Worm (Caenorhabditis elegans) whole organism, L2 larva: ENCODE data around the gene C16B8.4.
A peak's percentile ranks its signal among the peaks of the same experiment; 100 is the strongest.

Experiments
- C34F6.9 ChIP-seq: fragments of 150-350 bp; optimal IDR thresholded peaks from 2 replicates; lab custom pipeline; 2014; ENCODE audit warnings: missing biosample characterization, missing genetic modification characterization
- F13H6.1 ChIP-seq: sonication (generic microtip); optimal IDR thresholded peaks from 2 replicates; lab custom pipeline; 2016; ENCODE audit warnings: missing genetic modification characterization, missing compliant biosample characterization
- R02D3.7 ChIP-seq: fragments of 150-350 bp; optimal IDR thresholded peaks from 2 replicates; lab custom pipeline; 2014; ENCODE audit warnings: missing biosample characterization, missing genetic modification characterization
- Y55F3AM.14 ChIP-seq: fragments of 200-800 bp; sonication (Bioruptor generic); optimal IDR thresholded peaks from 2 replicates; lab custom pipeline; 2018; ENCODE audit warnings: mild to moderate bottlenecking, missing genetic modification characterization, missing compliant biosample characterization
- alr-1 ChIP-seq: fragments of 150-350 bp; optimal IDR thresholded peaks from 2 replicates; lab custom pipeline; 2014; ENCODE audit warnings: missing biosample characterization, missing genetic modification characterization
- aly-2 ChIP-seq: fragments of 150-350 bp; optimal IDR thresholded peaks from 2 replicates; lab custom pipeline; 2014; ENCODE audit warnings: missing biosample characterization, missing genetic modification characterization
- ceh-16 ChIP-seq: fragments of 150-350 bp; optimal IDR thresholded peaks from 2 replicates; lab custom pipeline; 2014; ENCODE audit warnings: missing biosample characterization, missing genetic modification characterization
- ceh-82 ChIP-seq: fragments of 150-350 bp; optimal IDR thresholded peaks from 2 replicates; lab custom pipeline; 2014; ENCODE audit warnings: missing biosample characterization, missing genetic modification characterization
- crh-2 ChIP-seq: sonication (generic microtip); optimal IDR thresholded peaks from 2 replicates; lab custom pipeline; 2017; ENCODE audit warnings: missing biosample characterization, missing genetic modification characterization
- dmd-4 ChIP-seq: sonication (generic microtip); optimal IDR thresholded peaks from 2 replicates; lab custom pipeline; 2017; ENCODE audit warnings: missing biosample characterization, missing genetic modification characterization
- egl-27 ChIP-seq: sonication (generic microtip); optimal IDR thresholded peaks from 3 replicates; lab custom pipeline; 2017; ENCODE audit warnings: missing biosample characterization, missing genetic modification reagents, missing genetic modification characterization
- elt-3 ChIP-seq: sonication (generic microtip); optimal IDR thresholded peaks from 2 replicates; lab custom pipeline; 2017; ENCODE audit warnings: missing biosample characterization, missing genetic modification characterization
- fos-1 ChIP-seq: fragments of 150-350 bp; optimal IDR thresholded peaks from 2 replicates; lab custom pipeline; 2014; ENCODE audit warnings: missing biosample characterization, missing genetic modification characterization
- gmeb-1 ChIP-seq: fragments of 150-350 bp; optimal IDR thresholded peaks from 2 replicates; lab custom pipeline; 2014; ENCODE audit warnings: missing biosample characterization, missing genetic modification characterization
- lin-11 ChIP-seq: fragments of 150-350 bp; sonication (generic microtip); optimal IDR thresholded peaks from 2 replicates; lab custom pipeline; 2014; ENCODE audit warnings: missing biosample characterization, missing genetic modification characterization, inconsistent platforms, mixed read lengths
- lin-39 ChIP-seq: fragments of 150-350 bp; optimal IDR thresholded peaks from 2 replicates; lab custom pipeline; 2014; ENCODE audit warnings: missing biosample characterization, missing genetic modification reagents, missing genetic modification characterization
- lsy-2 ChIP-seq, 2 experiments: fragments of 150-350 bp in 1 of 2; sonication (generic microtip) in 1 of 2; optimal IDR thresholded peaks; 2 replicates each; lab custom pipeline; 2014 to 2017; ENCODE audit warnings: missing biosample characterization in 2 of 2, missing genetic modification characterization in 2 of 2
- mab-5 ChIP-seq: fragments of 150-350 bp; optimal IDR thresholded peaks from 2 replicates; lab custom pipeline; 2014; ENCODE audit warnings: missing biosample characterization, missing genetic modification characterization
- mdl-1 ChIP-seq, 2 experiments: fragments of 150-350 bp in 1 of 2; sonication (generic microtip) in 1 of 2; optimal IDR thresholded peaks; 2 replicates each; lab custom pipeline; 2017; ENCODE audit warnings: missing biosample characterization in 2 of 2, missing genetic modification characterization in 2 of 2
- nhr-11 ChIP-seq: fragments of 150-350 bp; optimal IDR thresholded peaks from 2 replicates; lab custom pipeline; 2014; ENCODE audit warnings: missing biosample characterization, missing genetic modification characterization
- nhr-12 ChIP-seq: fragments of 150-350 bp; optimal IDR thresholded peaks from 2 replicates; lab custom pipeline; 2014; ENCODE audit warnings: missing biosample characterization, missing genetic modification characterization
- nhr-129 ChIP-seq: fragments of 150-350 bp; optimal IDR thresholded peaks from 2 replicates; lab custom pipeline; 2014; ENCODE audit warnings: missing biosample characterization, missing genetic modification characterization
- nhr-237 ChIP-seq: fragments of 150-350 bp; optimal IDR thresholded peaks from 2 replicates; lab custom pipeline; 2014; ENCODE audit warnings: missing biosample characterization, missing genetic modification characterization
- nhr-25 ChIP-seq: fragments of 150-350 bp; sonication (generic microtip); optimal IDR thresholded peaks from 3 replicates; lab custom pipeline; 2014; ENCODE audit warnings: missing biosample characterization, missing genetic modification characterization
- nhr-77 ChIP-seq: fragments of 150-350 bp; optimal IDR thresholded peaks from 2 replicates; lab custom pipeline; 2014; ENCODE audit warnings: missing biosample characterization, missing genetic modification characterization
- peb-1 ChIP-seq: fragments of 150-350 bp; optimal IDR thresholded peaks from 2 replicates; lab custom pipeline; 2014; ENCODE audit warnings: missing biosample characterization, missing genetic modification characterization
- sem-4 ChIP-seq: fragments of 150-350 bp; optimal IDR thresholded peaks from 2 replicates; lab custom pipeline; 2014; ENCODE audit warnings: missing biosample characterization, missing genetic modification reagents, missing genetic modification characterization
- skn-1 ChIP-seq: sonication (generic microtip); optimal IDR thresholded peaks from 2 replicates; lab custom pipeline; 2017; ENCODE audit warnings: missing biosample characterization, missing genetic modification characterization
- sma-9 ChIP-seq, 2 experiments: fragments of 150-350 bp in 1 of 2; sonication (generic microtip) in 1 of 2; optimal IDR thresholded peaks; 2 replicates each; lab custom pipeline; 2014 to 2016; ENCODE audit warnings: missing genetic modification characterization in 2 of 2, mild to moderate bottlenecking in 1 of 2, missing biosample characterization in 1 of 2, missing compliant biosample characterization in 1 of 2, missing genetic modification reagents in 1 of 2, moderate library complexity in 1 of 2
- snpc-4 ChIP-seq: fragments of 150-350 bp; optimal IDR thresholded peaks from 2 replicates; lab custom pipeline; 2014; ENCODE audit warnings: missing biosample characterization, missing genetic modification characterization
- unc-39 ChIP-seq: fragments of 150-350 bp; optimal IDR thresholded peaks from 2 replicates; lab custom pipeline; 2014; ENCODE audit warnings: missing biosample characterization, missing genetic modification characterization
- unc-55 ChIP-seq: fragments of 150-350 bp; sonication (generic microtip); optimal IDR thresholded peaks from 3 replicates; lab custom pipeline; 2014; ENCODE audit warnings: missing biosample characterization, missing genetic modification reagents, missing genetic modification characterization
- unc-62 ChIP-seq: fragments of 150-350 bp; optimal IDR thresholded peaks from 2 replicates; lab custom pipeline; 2014; ENCODE audit warnings: missing biosample characterization, missing genetic modification reagents, missing genetic modification characterization
- zag-1 ChIP-seq: fragments of 150-350 bp; optimal IDR thresholded peaks from 2 replicates; lab custom pipeline; 2014; ENCODE audit warnings: missing biosample characterization, missing genetic modification characterization
- ztf-1 ChIP-seq: fragments of 200-800 bp; sonication (Bioruptor generic); conservative IDR thresholded peaks from 2 replicates; pipeline ENCODE4 v1.3.6; 2022; ENCODE audit warnings: missing genetic modification characterization, missing compliant biosample characterization
- ztf-11 ChIP-seq: sonication (generic microtip); optimal IDR thresholded peaks from 2 replicates; lab custom pipeline; 2017; ENCODE audit warnings: missing biosample characterization, missing genetic modification characterization
- ztf-4 ChIP-seq: fragments of 150-350 bp; optimal IDR thresholded peaks from 2 replicates; lab custom pipeline; 2014; ENCODE audit warnings: missing biosample characterization, missing genetic modification characterization

Gene C16B8.4

ce11 chrX:3952737-3953136, 20.7 kb downstream of the C16B8.4 start:
- no peak for TF ChIP-seq lsy-2 (tag; optimal IDR thresholded peaks at IDR 0.05; lab: Kevin White, UChicago)
- no peak for TF ChIP-seq ztf-1 (GFP tag; lab: Robert Waterston, UW)
- TF ChIP-seq nhr-77 (tag; lab: Kevin White, UChicago) = no peak
- TF ChIP-seq nhr-237 (tag; lab: Kevin White, UChicago) = no peak
- TF ChIP-seq peb-1 (tag; lab: Kevin White, UChicago) = no peak
- TF ChIP-seq fos-1 (tag; lab: Kevin White, UChicago) = no peak
- TF ChIP-seq aly-2 (tag; lab: Kevin White, UChicago) = no peak
- no peak for TF ChIP-seq unc-39

ce11 chrX:3949763-3950162, 23.7 kb downstream of the C16B8.4 start:
- TF ChIP-seq nhr-129 (tag; lab: Kevin White, UChicago) = no peak
- TF ChIP-seq C34F6.9 (tag; lab: Kevin White, UChicago) = no peak
- no peak for TF ChIP-seq ceh-16 (tag; lab: Kevin White, UChicago)
- TF ChIP-seq aly-2 (tag; lab: Kevin White, UChicago) = no peak
- no peak for TF ChIP-seq nhr-12 (tag; lab: Kevin White, UChicago)
- TF ChIP-seq dmd-4 = no peak
- no peak for TF ChIP-seq gmeb-1 (tag; lab: Kevin White, UChicago)
- TF ChIP-seq nhr-25 (tag; lab: Kevin White, UChicago) = no peak
- TF ChIP-seq unc-39 = no peak
- no peak for TF ChIP-seq R02D3.7 (tag; lab: Kevin White, UChicago)
- no peak for TF ChIP-seq egl-27 (tag; lab: Kevin White, UChicago)
- TF ChIP-seq Y55F3AM.14 (GFP tag; lab: Kevin White, UChicago) = no peak
- TF ChIP-seq alr-1 (tag; lab: Kevin White, UChicago) = no peak
- no peak for TF ChIP-seq ztf-4 (tag; lab: Kevin White, UChicago)
- no peak for TF ChIP-seq skn-1 (tag; lab: Kevin White, UChicago)
- TF ChIP-seq, all 48 proteins: peak for 0

ce11 chrX:3949026-3949425, 24.4 kb downstream of the C16B8.4 start:
- TF ChIP-seq fos-1 (tag; lab: Kevin White, UChicago) (peak; percentile 49), ztf-11 (tag; lab: Kevin White, UChicago) (no peak)

- no peak for TF ChIP-seq skn-1 (tag; lab: Kevin White, UChicago)
- no peak for TF ChIP-seq unc-62 (GFP tag; lab: Kevin White, UChicago)
- TF ChIP-seq C34F6.9 (tag; lab: Kevin White, UChicago) = peak; percentile 43
- no peak for TF ChIP-seq ceh-16 (tag; lab: Kevin White, UChicago)
- no peak for TF ChIP-seq ceh-82 (tag; lab: Kevin White, UChicago)
- no peak for TF ChIP-seq dmd-4
- TF ChIP-seq ztf-11 (tag; lab: Kevin White, UChicago) = no peak
- TF ChIP-seq nhr-11 = no peak
- peak; percentile 70 for TF ChIP-seq nhr-129 (tag; lab: Kevin White, UChicago)
- peak; percentile 32 for TF ChIP-seq zag-1 (tag; lab: Kevin White, UChicago)
- TF ChIP-seq snpc-4 (tag; lab: Kevin White, UChicago) = no peak
- TF ChIP-seq F13H6.1 (tag; lab: Kevin White, UChicago) = peak; percentile 75
- peak; percentile 35 for TF ChIP-seq lin-11 (tag; lab: Kevin White, UChicago)
- peak; percentile 47 for TF ChIP-seq sma-9 (GFP tag; optimal IDR thresholded peaks at IDR 0.05; lab: Kevin White, UChicago)
- TF ChIP-seq sma-9 (tag; optimal IDR thresholded peaks at IDR 0.05; lab: Kevin White, UChicago) = no peak
- TF ChIP-seq mab-5 (tag; lab: Kevin White, UChicago) = peak; percentile 29
- TF ChIP-seq unc-39 = no peak
- no peak for TF ChIP-seq aly-2 (tag; lab: Kevin White, UChicago)
- peak in 1 of 2 experiments; percentile 12 for TF ChIP-seq lsy-2 (tag; optimal IDR thresholded peaks at IDR 0.05; lab: Kevin White, UChicago)
- TF ChIP-seq unc-55 = peak; percentile 34
- TF ChIP-seq elt-3 (tag; lab: Kevin White, UChicago) = no peak
- peak; percentile 3 for TF ChIP-seq sem-4 (tag; lab: Kevin White, UChicago)
- TF ChIP-seq lin-39 (tag; lab: Kevin White, UChicago) = no peak
- TF ChIP-seq mdl-1 (tag; optimal IDR thresholded peaks at IDR 0.05; lab: Kevin White, UChicago) = peak in 1 of 2 experiments; percentile 21
- peak; percentile 31 for TF ChIP-seq crh-2 (tag; lab: Kevin White, UChicago)
Measured at ce11 chrX:3945681-3946080, 27.8 kb downstream of the C16B8.4 start.
